Worm (Caenorhabditis elegans): Measurements from ENCODE around the gene ZK1290.14.
A peak's percentile ranks its signal among the peaks of the same experiment; 100 is the strongest.

ce11 chrII:7529078-7529683 is 26.2 kb downstream of the ZK1290.14 start, which contains the start of gene ZK1290.5:
- no peak for TF ChIP-seq aly-2 (tag; optimal IDR thresholded peaks at IDR 0.05)
- TF ChIP-seq mbf-1 (tag; optimal IDR thresholded peaks at IDR 0.05) = no peak
- TF ChIP-seq nhr-129 (tag; optimal IDR thresholded peaks at IDR 0.05) = peak; percentile 93
- TF ChIP-seq lin-11 (tag; optimal IDR thresholded peaks at IDR 0.05) = no peak
- no peak for TF ChIP-seq lin-39 (tag; optimal IDR thresholded peaks at IDR 0.05)
- TF ChIP-seq ama-1 (optimal IDR thresholded peaks at IDR 0.05) = no peak
- peak; percentile 71 for TF ChIP-seq blmp-1 (tag; optimal IDR thresholded peaks at IDR 0.05; ENCODE audit: insufficient read depth)
- TF ChIP-seq F13H6.1 (tag; optimal IDR thresholded peaks at IDR 0.05) = peak; percentile 95
- peak; percentile 87 for TF ChIP-seq fos-1 (tag; optimal IDR thresholded peaks at IDR 0.05)
- no peak for TF ChIP-seq nhr-237 (tag; optimal IDR thresholded peaks at IDR 0.05)
- peak; percentile 68 for TF ChIP-seq unc-55 (GFP tag; optimal IDR thresholded peaks at IDR 0.05)
- peak; percentile 74 to 90 for TF ChIP-seq mdl-1 (tag; optimal IDR thresholded peaks at IDR 0.05)

Measured in whole organism, L2 larva.